Worm (Caenorhabditis elegans): ENCODE measurements around the gene hlb-1.
A peak's percentile ranks its signal among the peaks of the same experiment; 100 is the strongest.

Gene hlb-1

DNA sequence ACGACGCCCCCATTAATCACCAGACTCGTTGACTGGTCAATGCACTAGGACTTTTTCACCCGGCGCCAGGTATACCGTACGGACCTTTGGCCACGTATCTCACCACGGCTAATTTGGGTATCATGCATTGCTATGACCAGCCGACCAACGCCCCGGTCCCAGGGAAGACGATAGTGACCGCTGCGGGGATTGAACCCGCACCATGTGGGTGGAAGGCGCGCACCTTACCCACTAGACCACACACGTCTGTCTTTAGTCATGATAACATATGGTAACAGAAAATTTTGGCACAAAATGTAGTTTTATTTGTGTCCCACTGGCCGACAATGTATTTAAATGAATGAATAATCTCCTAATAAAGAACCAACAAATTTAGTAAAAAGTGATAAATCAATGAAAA lies 3.7 kb upstream of the hlb-1 start (continued):
- no peak for TF ChIP-seq attf-6 (GFP tag; IDR thresholded peaks at IDR 0.05)
- TF ChIP-seq let-526 (GFP tag; IDR thresholded peaks at IDR 0.05): no peak
- TF ChIP-seq egl-18 (GFP tag; IDR thresholded peaks at IDR 0.05): no peak
- no peak for TF ChIP-seq nfya-2 (GFP tag; IDR thresholded peaks at IDR 0.05)
- no peak for TF ChIP-seq madf-8 (GFP tag; conservative IDR thresholded peaks at IDR 0.05)
- TF ChIP-seq hmg-1.2 (GFP tag; IDR thresholded peaks at IDR 0.05): no peak
- no peak for TF ChIP-seq Y56A3A.18 (GFP tag; IDR thresholded peaks at IDR 0.05)
- no peak for TF ChIP-seq mcd-1 (GFP tag; IDR thresholded peaks at IDR 0.05)
- no peak for TF ChIP-seq snpc-3.4 (tag; optimal IDR thresholded peaks at IDR 0.05)
- no peak for TF ChIP-seq ceh-40 (GFP tag; IDR thresholded peaks at IDR 0.05)
- no peak for TF ChIP-seq ztf-18 (tag; optimal IDR thresholded peaks at IDR 0.05)
- no peak for TF ChIP-seq ceh-79 (tag; optimal IDR thresholded peaks at IDR 0.05)
- TF ChIP-seq aptf-2 (GFP tag; conservative IDR thresholded peaks at IDR 0.05): 0 out of 2 replicates have a peak, but pooled peaks have one; percentile 19
- no peak for TF ChIP-seq ZK185.1 (tag; optimal IDR thresholded peaks at IDR 0.05; ENCODE audit: poor library complexity, severe bottlenecking)
- TF ChIP-seq ceh-100 (GFP tag; IDR thresholded peaks at IDR 0.05): no peak
- no peak for TF ChIP-seq egrh-3 (GFP tag; IDR thresholded peaks at IDR 0.05)
- no peak for TF ChIP-seq nfyb-1 (GFP tag; IDR thresholded peaks at IDR 0.05)
- no peak for TF ChIP-seq ceh-27 (GFP tag; optimal IDR thresholded peaks at IDR 0.05)
- TF ChIP-seq tlf-1 (GFP tag; optimal IDR thresholded peaks at IDR 0.05): no peak
- TF ChIP-seq ztf-28 (GFP tag; IDR thresholded peaks at IDR 0.05): 0 out of 2 replicates have a peak, but pooled peaks have one; percentile 27
- no peak for TF ChIP-seq efl-1 (GFP tag; optimal IDR thresholded peaks at IDR 0.05)
- no peak for TF ChIP-seq tbx-9 (tag; optimal IDR thresholded peaks at IDR 0.05; ENCODE audit: borderline replicate concordance)
- TF ChIP-seq dpff-1 (tag; optimal IDR thresholded peaks at IDR 0.05): no peak
- no peak for TF ChIP-seq B0336.3 (GFP tag; IDR thresholded peaks at IDR 0.05)
- peak; percentile 22 for TF ChIP-seq rpc-1 (optimal IDR thresholded peaks at IDR 0.05)
- TF ChIP-seq rpc-1 (tag; optimal IDR thresholded peaks at IDR 0.05): peak; percentile 55
- no peak for TF ChIP-seq ztf-22 (GFP tag; optimal IDR thresholded peaks at IDR 0.05)
- TF ChIP-seq Y53G8AR.9 (GFP tag; conservative IDR thresholded peaks at IDR 0.05): no peak
- no peak for TF ChIP-seq him-1 (tag; optimal IDR thresholded peaks at IDR 0.05)
- TF ChIP-seq B0261.1 (tag; optimal IDR thresholded peaks at IDR 0.05): peak; percentile 2
- no peak for TF ChIP-seq snpc-4 (GFP tag; optimal IDR thresholded peaks at IDR 0.05)
- TF ChIP-seq snpc-4 (tag; optimal IDR thresholded peaks at IDR 0.05): no peak
- peak; percentile 53; the same call in 1 of the 2 replicates for TF ChIP-seq lin-26 (GFP tag; IDR thresholded peaks at IDR 0.05)
- TF ChIP-seq rcor-1 (GFP tag; IDR thresholded peaks at IDR 0.05): 0 out of 2 replicates have a peak, but pooled peaks have one; percentile 41

DNA sequence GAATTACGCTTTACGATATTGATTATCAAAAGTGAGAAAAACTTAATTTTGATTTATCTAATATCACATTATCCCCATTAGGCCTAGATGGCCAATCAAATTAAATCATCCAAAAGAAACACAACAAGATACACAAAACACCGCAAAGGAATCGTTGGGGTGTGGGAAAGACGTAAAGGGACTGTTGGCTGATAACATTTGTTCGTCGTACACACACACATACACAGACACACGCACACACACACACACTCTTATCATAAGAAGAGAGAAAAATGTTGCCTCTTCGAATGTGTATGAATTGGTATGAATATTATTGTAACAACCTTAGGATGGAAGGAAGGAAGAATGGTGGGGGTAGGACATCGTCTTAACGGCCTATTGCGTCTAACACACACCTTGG lies 2.6 kb upstream of the hlb-1 start:
- TF ChIP-seq nhr-80 (tag; optimal IDR thresholded peaks at IDR 0.05): peak; percentile 75
- no peak for TF ChIP-seq madf-10 (tag; optimal IDR thresholded peaks at IDR 0.05)
- no peak for TF ChIP-seq akir-1 (GFP tag; optimal IDR thresholded peaks at IDR 0.05)

DNA sequence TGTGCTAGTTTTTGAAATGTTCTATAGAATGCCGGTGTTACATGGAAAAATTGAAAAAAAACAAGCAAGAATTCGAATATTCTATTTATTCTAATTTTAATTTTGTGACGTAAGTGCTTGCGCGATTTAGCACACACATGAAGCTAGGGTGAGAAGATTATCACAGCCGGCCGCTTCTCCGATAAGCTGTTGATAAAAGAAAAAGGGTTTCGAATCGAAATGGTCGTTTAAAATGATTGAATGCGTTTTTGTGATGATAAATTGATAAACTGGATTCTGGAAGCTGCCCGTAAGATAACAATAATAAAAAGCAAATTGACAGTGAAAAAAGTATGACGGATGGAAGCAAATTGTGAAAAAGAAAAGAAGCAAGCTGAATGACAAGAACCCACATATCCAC lies 1.6 kb upstream of the hlb-1 start:
- TF ChIP-seq F39B2.1 (GFP tag; IDR thresholded peaks at IDR 0.05) (no peak), nhr-80 (tag; optimal IDR thresholded peaks at IDR 0.05) (peak; percentile 36), nfya-1 (tag; optimal IDR thresholded peaks at IDR 0.05; ENCODE audit: borderline replicate concordance, insufficient read depth) (no peak)

Measured in whole organism, young adult.